Fruit fly (Drosophila melanogaster) whole organism, embryonic: Measurements from ENCODE around the gene CG1142.

Experiments
- CG10147 ChIP-seq: fragments of 200-800 bp; sonication (Bioruptor generic); optimal IDR thresholded peaks from 2 replicates; lab custom pipeline; 2019; ENCODE audit warnings: missing biosample characterization, mild to moderate bottlenecking, missing genetic modification characterization, moderate library complexity
- CG10979 ChIP-seq: fragments of 200-800 bp; sonication (Bioruptor generic); optimal IDR thresholded peaks from 2 replicates; lab custom pipeline; 2018; ENCODE audit warnings: missing biosample characterization, mild to moderate bottlenecking, missing genetic modification characterization, moderate library complexity
- CG12155 ChIP-seq: fragments of 200-800 bp; sonication (Bioruptor generic); optimal IDR thresholded peaks from 3 replicates; lab custom pipeline; 2016; ENCODE audit warnings: missing biosample characterization, missing genetic modification characterization
- CG12769 ChIP-seq: fragments of 200-800 bp; sonication (Bioruptor generic); optimal IDR thresholded peaks from 2 replicates; lab custom pipeline; 2019; ENCODE audit warnings: missing biosample characterization, mild to moderate bottlenecking, missing genetic modification characterization, moderate library complexity
- CG13424 ChIP-seq: fragments of 200-800 bp; sonication (Bioruptor generic); optimal IDR thresholded peaks from 2 replicates; lab custom pipeline; 2019; ENCODE audit warnings: missing biosample characterization, mild to moderate bottlenecking, missing genetic modification characterization, moderate library complexity
- CG15479 ChIP-seq: fragments of 200-800 bp; sonication (Bioruptor generic); optimal IDR thresholded peaks from 3 replicates; lab custom pipeline; 2019; ENCODE audit warnings: missing biosample characterization, mild to moderate bottlenecking, missing genetic modification characterization, moderate library complexity
- CG1647 ChIP-seq: fragments of 200-800 bp; sonication (Bioruptor generic); optimal IDR thresholded peaks from 3 replicates; lab custom pipeline; 2016; ENCODE audit warnings: missing biosample characterization, missing genetic modification characterization
- CG17361 ChIP-seq: fragments of 200-800 bp; sonication (Bioruptor generic); IDR thresholded peaks from 3 replicates; pipeline ENCODE4 v1.3.6; 2022; ENCODE audit warnings: missing biosample characterization, missing genetic modification characterization
- CG17568 ChIP-seq: fragments of 200-800 bp; sonication (Bioruptor generic); optimal IDR thresholded peaks from 2 replicates; lab custom pipeline; 2018; ENCODE audit warnings: missing biosample characterization, mild to moderate bottlenecking, missing genetic modification characterization, moderate library complexity
- CG18619 ChIP-seq: fragments of 200-800 bp; sonication (Bioruptor generic); optimal IDR thresholded peaks from 3 replicates; lab custom pipeline; 2017; ENCODE audit warnings: missing biosample characterization, mild to moderate bottlenecking, missing genetic modification characterization
- CG30020 ChIP-seq: fragments of 200-800 bp; optimal IDR thresholded peaks from 2 replicates; lab custom pipeline; 2019; ENCODE audit warnings: missing biosample characterization, mild to moderate bottlenecking, missing genetic modification characterization, moderate library complexity
- CG31365 ChIP-seq: fragments of 200-800 bp; sonication (Bioruptor generic); optimal IDR thresholded peaks from 2 replicates; lab custom pipeline; 2018; ENCODE audit warnings: missing biosample characterization, mild to moderate bottlenecking, missing genetic modification characterization
- CG4404 ChIP-seq: fragments of 200-800 bp; sonication (Bioruptor generic); IDR thresholded peaks from 2 replicates; pipeline ENCODE4 v1.3.6; 2022; ENCODE audit warnings: missing biosample characterization, missing genetic modification characterization
- CG4617 ChIP-seq: fragments of 200-800 bp; sonication (Bioruptor generic); optimal IDR thresholded peaks from 3 replicates; lab custom pipeline; 2016; ENCODE audit warnings: missing biosample characterization, missing genetic modification characterization, borderline replicate concordance
- CG5953 ChIP-seq: fragments of 200-800 bp; sonication (Bioruptor generic); IDR thresholded peaks from 2 replicates; pipeline ENCODE4 v1.3.6; 2022; ENCODE audit warnings: missing biosample characterization, missing genetic modification characterization
- CG6254 ChIP-seq: fragments of 200-800 bp; sonication (Bioruptor generic); optimal IDR thresholded peaks from 3 replicates; lab custom pipeline; 2017; ENCODE audit warnings: mild to moderate bottlenecking, missing biosample characterization, missing genetic modification reagents, missing genetic modification characterization
- CG6683 ChIP-seq: fragments of 200-800 bp; sonication (Bioruptor generic); optimal IDR thresholded peaks from 2 replicates; lab custom pipeline; 2017; ENCODE audit warnings: missing biosample characterization, mild to moderate bottlenecking, missing genetic modification characterization, missing genetic modification reagents
- CG7786 ChIP-seq: fragments of 200-800 bp; sonication (Bioruptor generic); optimal IDR thresholded peaks from 2 replicates; lab custom pipeline; 2016; ENCODE audit warnings: missing biosample characterization, missing genetic modification characterization
- CG8089 ChIP-seq: fragments of 200-800 bp; sonication (Bioruptor generic); optimal IDR thresholded peaks from 3 replicates; lab custom pipeline; 2016; ENCODE audit warnings: missing biosample characterization, missing genetic modification characterization
- CG8281 ChIP-seq: fragments of 200-800 bp; sonication (Bioruptor generic); optimal IDR thresholded peaks from 2 replicates; lab custom pipeline; 2018; ENCODE audit warnings: missing biosample characterization, mild to moderate bottlenecking, missing genetic modification characterization, moderate library complexity
- CG9609 ChIP-seq: fragments of 200-800 bp; sonication (Bioruptor generic); optimal IDR thresholded peaks from 3 replicates; lab custom pipeline; 2016; ENCODE audit warnings: missing biosample characterization, missing genetic modification characterization
- D ChIP-seq, 2 experiments: fragments of 200-800 bp in 1 of 2; fragments of >200 bp in 1 of 2; sonication (Bioruptor generic) in 1 of 2; optimal IDR thresholded peaks; 2 replicates in 1 of 2; 3 replicates in 1 of 2; lab custom pipeline; 2017; ENCODE audit warnings: mild to moderate bottlenecking in 1 of 2, missing biosample characterization in 1 of 2, missing genetic modification characterization in 1 of 2, missing genetic modification reagents in 1 of 2
- Dfd ChIP-seq, 2 experiments: fragments of >200 bp; optimal IDR thresholded peaks; 2 replicates each; lab custom pipeline; 2017; ENCODE audit warnings: missing biosample characterization in 2 of 2, missing genetic modification characterization in 2 of 2
- Doc2 ChIP-seq: fragments of 200-800 bp; sonication (Bioruptor generic); IDR thresholded peaks from 2 replicates; pipeline ENCODE4 v1.3.6; 2022; ENCODE audit warnings: missing biosample characterization, missing genetic modification characterization
- E2f2 ChIP-seq: fragments of 200-800 bp; sonication (Bioruptor generic); IDR thresholded peaks from 2 replicates; pipeline ENCODE4 v1.3.6; 2022; ENCODE audit warnings: missing biosample characterization, missing genetic modification characterization
- Ets65A ChIP-seq: fragments of 200-800 bp; sonication (Bioruptor generic); peaks from one replicate; lab custom pipeline; 2016; ENCODE audit warnings: missing biosample characterization, missing genetic modification characterization
- H15 ChIP-seq: fragments of 200-800 bp; sonication (Bioruptor generic); IDR thresholded peaks from 3 replicates; pipeline ENCODE4 v1.3.6; 2022; ENCODE audit warnings: missing biosample characterization, missing genetic modification characterization
- Kr ChIP-seq: fragments of 200-800 bp; sonication (Bioruptor generic); optimal IDR thresholded peaks from 2 replicates; lab custom pipeline; 2017; ENCODE audit warnings: missing biosample characterization, mild to moderate bottlenecking, missing genetic modification characterization
- Lpt ChIP-seq: fragments of >200 bp; optimal IDR thresholded peaks from 2 replicates; lab custom pipeline; 2018; ENCODE audit warnings: missing biosample characterization, missing genetic modification characterization
- MBD-R2 ChIP-seq: fragments of 200-800 bp; sonication (Bioruptor generic); IDR thresholded peaks from 2 replicates; pipeline ENCODE4 v1.3.6; 2022; ENCODE audit warnings: missing biosample characterization, missing genetic modification characterization
- Sox100B ChIP-seq: fragments of 200-800 bp; sonication (Bioruptor generic); optimal IDR thresholded peaks from 3 replicates; lab custom pipeline; 2018; ENCODE audit warnings: missing biosample characterization, mild to moderate bottlenecking, missing genetic modification characterization
- ac ChIP-seq: fragments of 200-800 bp; sonication (Bioruptor generic); optimal IDR thresholded peaks from 3 replicates; lab custom pipeline; 2017; ENCODE audit warnings: missing biosample characterization, mild to moderate bottlenecking, missing genetic modification characterization
- al ChIP-seq: fragments of 200-800 bp; sonication (Bioruptor generic); IDR thresholded peaks from 2 replicates; pipeline ENCODE4 v1.3.6; 2022; ENCODE audit warnings: missing biosample characterization, missing genetic modification characterization
- ase ChIP-seq: fragments of 200-800 bp; sonication (Bioruptor generic); IDR thresholded peaks from 3 replicates; pipeline ENCODE4 v1.3.6; 2022; ENCODE audit warnings: missing biosample characterization, missing genetic modification characterization
- bcd ChIP-seq: fragments of 200-800 bp; sonication (Bioruptor generic); optimal IDR thresholded peaks from 2 replicates; lab custom pipeline; 2017; ENCODE audit warnings: missing biosample characterization, mild to moderate bottlenecking, missing genetic modification characterization
- crc ChIP-seq: fragments of 200-800 bp; sonication (Bioruptor generic); optimal IDR thresholded peaks from 2 replicates; lab custom pipeline; 2016; ENCODE audit warnings: missing biosample characterization, missing genetic modification characterization
- dati ChIP-seq: fragments of 200-800 bp; sonication (Bioruptor generic); IDR thresholded peaks from 2 replicates; pipeline ENCODE4 v1.3.6; 2022; ENCODE audit warnings: missing biosample characterization, missing genetic modification characterization
- fd96Cb ChIP-seq: fragments of 200-800 bp; sonication (Bioruptor generic); optimal IDR thresholded peaks from 2 replicates; lab custom pipeline; 2018; ENCODE audit warnings: missing biosample characterization, mild to moderate bottlenecking, missing genetic modification characterization, moderate library complexity
- jigr1 ChIP-seq: fragments of 200-800 bp; sonication (Bioruptor generic); IDR thresholded peaks from 3 replicates; pipeline ENCODE4 v1.3.6; 2022; ENCODE audit warnings: missing biosample characterization, missing genetic modification characterization
- ken ChIP-seq: fragments of 200-800 bp; sonication (Bioruptor generic); IDR thresholded peaks from 3 replicates; pipeline ENCODE4 v1.3.6; 2022; ENCODE audit warnings: missing biosample characterization, missing genetic modification characterization
- lov ChIP-seq, 2 experiments: fragments of 200-800 bp in 1 of 2; fragments of >200 bp in 1 of 2; sonication (Bioruptor generic) in 1 of 2; IDR thresholded peaks in 1 of 2; optimal IDR thresholded peaks in 1 of 2; 2 replicates in 1 of 2; 3 replicates in 1 of 2; pipeline versions ENCODE4 v1.3.6 to Lab custom; 2017 to 2022; ENCODE audit warnings: missing biosample characterization in 1 of 2, missing genetic modification characterization in 1 of 2
- mld ChIP-seq: fragments of 200-800 bp; sonication (Bioruptor generic); IDR thresholded peaks from 3 replicates; pipeline ENCODE4 v1.3.6; 2022; ENCODE audit warnings: missing biosample characterization, missing genetic modification characterization; ENCODE audit not compliant: partially characterized antibody
- pita ChIP-seq: fragments of 200-800 bp; sonication (Bioruptor generic); optimal IDR thresholded peaks from 2 replicates; lab custom pipeline; 2017; ENCODE audit warnings: missing biosample characterization, mild to moderate bottlenecking, missing genetic modification characterization
- repo ChIP-seq: fragments of 200-800 bp; sonication (Bioruptor generic); optimal IDR thresholded peaks from 2 replicates; lab custom pipeline; 2016; ENCODE audit warnings: missing biosample characterization, missing genetic modification characterization
- rib ChIP-seq: fragments of 200-800 bp; sonication (Bioruptor generic); IDR thresholded peaks from 2 replicates; pipeline ENCODE4 v1.3.6; 2022; ENCODE audit warnings: missing biosample characterization, missing genetic modification characterization
- so ChIP-seq: fragments of 200-800 bp; sonication (Bioruptor generic); IDR thresholded peaks from 3 replicates; pipeline ENCODE4 v1.3.6; 2022; ENCODE audit warnings: missing biosample characterization, missing genetic modification characterization
- sob ChIP-seq: fragments of 200-800 bp; sonication (Bioruptor generic); IDR thresholded peaks from 2 replicates; pipeline ENCODE4 v1.3.6; 2022; ENCODE audit warnings: missing biosample characterization, missing genetic modification characterization
- tio ChIP-seq: fragments of 200-800 bp; sonication (Bioruptor generic); optimal IDR thresholded peaks from 2 replicates; lab custom pipeline; 2017; ENCODE audit warnings: missing biosample characterization, missing genetic modification characterization, inconsistent platforms
- usp ChIP-seq: fragments of >200 bp; optimal IDR thresholded peaks from 2 replicates; lab custom pipeline; 2017; ENCODE audit warnings: missing biosample characterization, missing genetic modification characterization
- vfl ChIP-seq: fragments of 200-800 bp; sonication (Bioruptor generic); optimal IDR thresholded peaks from 2 replicates; lab custom pipeline; 2016; ENCODE audit warnings: missing biosample characterization, missing genetic modification characterization

CG1142 gene

DNA sequence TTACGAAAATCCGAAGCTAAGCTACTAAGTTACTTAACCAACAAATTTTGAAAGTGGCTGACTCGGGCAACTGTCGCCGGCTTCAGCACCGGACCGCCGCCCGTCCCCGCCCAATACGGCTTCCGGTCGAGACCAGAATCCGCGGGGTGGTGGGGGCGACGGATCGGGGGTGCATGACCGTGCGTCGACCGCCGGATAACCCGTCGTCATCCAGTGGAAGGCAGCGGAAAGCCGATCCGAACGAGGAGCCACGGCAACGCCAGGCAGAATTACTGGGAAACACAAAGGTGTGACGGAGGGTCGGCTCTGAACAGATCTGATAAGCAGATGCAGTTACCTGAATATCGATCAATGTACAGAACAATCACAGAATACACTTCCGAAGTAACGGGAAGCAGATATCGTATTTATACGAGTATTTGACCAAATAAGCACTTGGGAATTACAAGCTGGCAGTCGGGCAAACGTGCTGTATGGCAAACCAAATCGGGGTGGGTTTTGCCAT lies 1.1 kb upstream of the CG1142 start (continued):
- TF ChIP-seq E2f2 (GFP tag; lab: Robert Waterston, UW) (peak; percentile 43), ac (GFP tag; lab: Kevin White, UChicago) (peak; percentile 50), CG30020 (tag; lab: Kevin White, UChicago) (no peak), Ets65A (GFP tag; lab: Kevin White, UChicago) (peak; percentile 22), D (optimal IDR thresholded peaks at IDR 0.05; lab: Kevin White, UChicago) (no peak), D (GFP tag; optimal IDR thresholded peaks at IDR 0.05; lab: Kevin White, UChicago) (peak; percentile 36), tio (no peak), MBD-R2 (GFP tag; lab: Robert Waterston, UW) (peak; percentile 38), so (GFP tag; lab: Robert Waterston, UW) (peak; percentile 86; the same call in 2 of the 3 replicates), Kr (GFP tag; lab: Kevin White, UChicago) (peak; percentile 78), CG12155 (GFP tag; lab: Kevin White, UChicago) (no peak), ase (GFP tag; lab: Robert Waterston, UW) (peak; percentile 49; the same call in 2 of the 3 replicates), mld (GFP tag; lab: Robert Waterston, UW) (peak; percentile 99), usp (GFP tag; lab: Kevin White, UChicago) (no peak), CG10979 (tag; lab: Kevin White, UChicago) (peak; percentile 34), CG17568 (no peak), CG4617 (GFP tag; lab: Kevin White, UChicago) (no peak), CG8089 (GFP tag; lab: Kevin White, UChicago) (peak; percentile 46), CG13424 (tag; lab: Kevin White, UChicago) (peak; percentile 71), jigr1 (no peak), CG12769 (tag; lab: Kevin White, UChicago) (peak; percentile 99), Doc2 (GFP tag; lab: Robert Waterston, UW) (no peak), CG4404 (GFP tag; lab: Robert Waterston, UW) (0 out of 2 replicates have a peak, but pooled peaks have one; percentile 16), H15 (peak; percentile 39; the same call in 1 of the 3 replicates), fd96Cb (tag; lab: Kevin White, UChicago) (no peak), CG6683 (GFP tag; lab: Kevin White, UChicago) (peak; percentile 12), lov (optimal IDR thresholded peaks at IDR 0.05; lab: Kevin White, UChicago) (no peak), lov (GFP tag; IDR thresholded peaks at IDR 0.05; lab: Robert Waterston, UW) (peak; percentile 88), crc (GFP tag; lab: Kevin White, UChicago) (peak; percentile 1), CG10147 (GFP tag; lab: Kevin White, UChicago) (peak; percentile 25), CG5953 (no peak; the same call in 1 of the 2 replicates), repo (GFP tag; lab: Kevin White, UChicago) (peak; percentile 62), CG8281 (tag; lab: Kevin White, UChicago) (no peak), Lpt (no peak), bcd (GFP tag; lab: Kevin White, UChicago) (peak; percentile 37), CG18619 (GFP tag; lab: Kevin White, UChicago) (peak; percentile 54), rib (GFP tag; lab: Robert Waterston, UW) (peak; percentile 80), al (peak; percentile 44; the same call in 1 of the 2 replicates), vfl (peak; percentile 18), Sox100B (no peak), CG9609 (peak; percentile 41), dati (no peak), Dfd (GFP tag; optimal IDR thresholded peaks at IDR 0.05; lab: Kevin White, UChicago) (no peak), CG7786 (GFP tag; lab: Kevin White, UChicago) (peak; percentile 13), CG6254 (GFP tag; lab: Kevin White, UChicago) (peak; percentile 73), sob (GFP tag; lab: Robert Waterston, UW) (peak; percentile 77), CG31365 (tag; lab: Kevin White, UChicago) (peak; percentile 63), CG17361 (no peak), pita (no peak), CG1647 (GFP tag; lab: Kevin White, UChicago) (peak; percentile 57), CG15479 (GFP tag; lab: Kevin White, UChicago) (peak; percentile 12), ken (GFP tag; lab: Robert Waterston, UW) (0 out of 3 replicates have a peak, but pooled peaks have one; percentile 68)
